Worm (Caenorhabditis elegans) whole organism, midembryonic: ENCODE measurements around the gene lsm-1.

Experiments
- T22C8.4 ChIP-seq: fragments of 200-800 bp; sonication (Bioruptor generic); IDR thresholded peaks from 2 replicates; pipeline ENCODE4 v1.3.6; 2022; ENCODE audit warnings: missing genetic modification characterization, missing compliant biosample characterization
- cog-1 ChIP-seq: sonication (generic microtip); optimal IDR thresholded peaks from 2 replicates; lab custom pipeline; 2016; ENCODE audit warnings: missing genetic modification characterization, missing compliant biosample characterization
- flt-1 ChIP-seq: fragments of 200-800 bp; sonication (Bioruptor generic); IDR thresholded peaks from 2 replicates; pipeline ENCODE4 v1.3.6; 2022; ENCODE audit warnings: missing genetic modification characterization, missing compliant biosample characterization
- klf-2 ChIP-seq: fragments of 200-800 bp; sonication (Bioruptor generic); conservative IDR thresholded peaks from 2 replicates; pipeline ENCODE4 v1.3.6; 2022; ENCODE audit warnings: missing genetic modification reagents, missing genetic modification characterization, missing compliant biosample characterization
- ref-1 ChIP-seq: fragments of 200-800 bp; sonication (Bioruptor generic); conservative IDR thresholded peaks from 2 replicates; pipeline ENCODE4 v1.3.6; 2022; ENCODE audit warnings: missing genetic modification reagents, missing genetic modification characterization, missing compliant biosample characterization
- tab-1 ChIP-seq: fragments of 200-800 bp; sonication (Bioruptor generic); IDR thresholded peaks from 2 replicates; pipeline ENCODE4 v1.3.6; 2022; ENCODE audit warnings: missing genetic modification characterization, missing compliant biosample characterization
- ztf-23 ChIP-seq: fragments of 200-800 bp; sonication (Bioruptor generic); IDR thresholded peaks from 2 replicates; pipeline ENCODE4 v1.3.6; 2022; ENCODE audit warnings: missing genetic modification reagents, missing genetic modification characterization, missing compliant biosample characterization
- ztf-29 ChIP-seq: fragments of 200-800 bp; sonication (Bioruptor generic); IDR thresholded peaks from 2 replicates; pipeline ENCODE4 v1.3.6; 2022; ENCODE audit warnings: missing genetic modification reagents, missing genetic modification characterization, missing compliant biosample characterization

DNA sequence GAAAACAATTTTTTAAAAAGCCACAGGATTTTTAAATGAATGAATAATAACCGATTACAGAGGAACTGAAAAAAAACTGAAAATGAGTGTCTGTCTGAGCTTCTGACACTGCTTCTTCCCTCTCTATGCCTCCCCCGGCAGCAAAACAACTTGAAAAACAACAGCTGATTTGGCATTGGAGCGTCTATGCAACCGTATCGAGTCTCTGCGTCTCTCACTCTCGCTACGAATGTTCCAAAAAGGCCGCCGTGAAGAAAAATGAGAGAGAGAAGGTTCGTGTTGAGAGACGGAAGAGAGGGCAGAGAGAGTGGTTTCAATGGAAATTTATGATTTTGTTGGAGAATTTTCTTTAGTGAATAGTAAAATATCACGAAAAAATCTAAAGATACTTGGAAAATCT, 23.7 kb upstream of the lsm-1 start:
- TF ChIP-seq cog-1 (tag; lab: Kevin White, UChicago) = peak; percentile 29
- TF ChIP-seq flt-1 = no peak
- no peak for TF ChIP-seq tab-1 (GFP tag; lab: Robert Waterston, UW)
- TF ChIP-seq T22C8.4 (GFP tag; lab: Robert Waterston, UW) = no peak
- TF ChIP-seq klf-2 (GFP tag; lab: Robert Waterston, UW) = no peak
- no peak for TF ChIP-seq ref-1 (GFP tag; lab: Robert Waterston, UW)
- TF ChIP-seq ztf-29 = no peak
- TF ChIP-seq ztf-23 = no peak
